Worm (Caenorhabditis elegans) whole organism, young adult: ENCODE measurements around the gene math-24.

Experiments
- B0019.2 ChIP-seq: fragments of 200-800 bp; sonication (Bioruptor generic); conservative IDR thresholded peaks from 2 replicates; pipeline ENCODE4 v1.3.6; 2022; ENCODE audit warnings: missing genetic modification reagents, missing genetic modification characterization, missing compliant biosample characterization
- ama-1 ChIP-seq, 3 experiments: fragments of 150-350 bp in 1 of 3; sonication (generic microtip) in 2 of 3; optimal IDR thresholded peaks; 2 replicates each; lab custom pipeline; 2014 to 2018; ENCODE audit warnings: missing biosample characterization in 2 of 3, missing genetic modification characterization in 2 of 3, missing genetic modification reagents in 2 of 3
- attf-6 ChIP-seq: fragments of 200-800 bp; sonication (Bioruptor generic); IDR thresholded peaks from 2 replicates; pipeline ENCODE4 v1.3.6; 2022; ENCODE audit warnings: missing genetic modification reagents, missing genetic modification characterization, missing compliant biosample characterization
- bed-1 ChIP-seq: fragments of 200-800 bp; sonication (Bioruptor generic); IDR thresholded peaks from 2 replicates; pipeline ENCODE4 v1.3.6; 2022; ENCODE audit warnings: missing genetic modification reagents, missing genetic modification characterization, missing compliant biosample characterization
- bed-2 ChIP-seq: fragments of 200-800 bp; sonication (Bioruptor generic); IDR thresholded peaks from 2 replicates; pipeline ENCODE4 v1.3.6; 2022; ENCODE audit warnings: missing genetic modification reagents, missing genetic modification characterization, missing compliant biosample characterization
- die-1 ChIP-seq: sonication (generic microtip); optimal IDR thresholded peaks from 2 replicates; lab custom pipeline; 2016; ENCODE audit warnings: missing genotype, mild to moderate bottlenecking, missing genetic modification characterization, missing compliant biosample characterization
- efl-1 ChIP-seq: fragments of 150-350 bp; optimal IDR thresholded peaks from 2 replicates; lab custom pipeline; 2014; ENCODE audit warnings: missing biosample characterization, missing genetic modification reagents, missing genetic modification characterization
- egrh-3 ChIP-seq: fragments of 200-800 bp; sonication (Bioruptor generic); IDR thresholded peaks from 2 replicates; pipeline ENCODE4 v1.3.6; 2022; ENCODE audit warnings: missing genetic modification reagents, missing genetic modification characterization, missing compliant biosample characterization
- mcd-1 ChIP-seq: fragments of 200-800 bp; sonication (Bioruptor generic); IDR thresholded peaks from 2 replicates; pipeline ENCODE4 v1.3.6; 2022; ENCODE audit warnings: missing genetic modification reagents, missing genetic modification characterization, missing compliant biosample characterization
- mes-4 ChIP-seq: sonication (generic microtip); optimal IDR thresholded peaks from 2 replicates; lab custom pipeline; 2016; ENCODE audit warnings: missing genotype, missing genetic modification characterization, missing compliant biosample characterization
- nhr-80 ChIP-seq: sonication (generic microtip); optimal IDR thresholded peaks from 2 replicates; lab custom pipeline; 2016; ENCODE audit warnings: missing genetic modification characterization, missing compliant biosample characterization
- snpc-1.3 ChIP-seq: sonication (generic microtip); optimal IDR thresholded peaks from 2 replicates; lab custom pipeline; 2017; ENCODE audit warnings: missing genetic modification characterization, mild to moderate bottlenecking, missing compliant biosample characterization, antibody characterized with exemption, moderate library complexity, missing genotype, missing genetic modification reagents; ENCODE audit not compliant: insufficient read depth
- snpc-4 ChIP-seq, 5 experiments: fragments of 150-350 bp in 1 of 5; sonication (generic microtip) in 4 of 5; optimal IDR thresholded peaks; 2 replicates each; lab custom pipeline; 2014 to 2018; ENCODE audit warnings: missing genetic modification characterization in 5 of 5, missing biosample characterization in 3 of 5, antibody characterized with exemption in 2 of 5, mild to moderate bottlenecking in 2 of 5, missing compliant biosample characterization in 2 of 5, missing genotype in 2 of 5, moderate library complexity in 2 of 5, missing genetic modification reagents in 1 of 5

DNA sequence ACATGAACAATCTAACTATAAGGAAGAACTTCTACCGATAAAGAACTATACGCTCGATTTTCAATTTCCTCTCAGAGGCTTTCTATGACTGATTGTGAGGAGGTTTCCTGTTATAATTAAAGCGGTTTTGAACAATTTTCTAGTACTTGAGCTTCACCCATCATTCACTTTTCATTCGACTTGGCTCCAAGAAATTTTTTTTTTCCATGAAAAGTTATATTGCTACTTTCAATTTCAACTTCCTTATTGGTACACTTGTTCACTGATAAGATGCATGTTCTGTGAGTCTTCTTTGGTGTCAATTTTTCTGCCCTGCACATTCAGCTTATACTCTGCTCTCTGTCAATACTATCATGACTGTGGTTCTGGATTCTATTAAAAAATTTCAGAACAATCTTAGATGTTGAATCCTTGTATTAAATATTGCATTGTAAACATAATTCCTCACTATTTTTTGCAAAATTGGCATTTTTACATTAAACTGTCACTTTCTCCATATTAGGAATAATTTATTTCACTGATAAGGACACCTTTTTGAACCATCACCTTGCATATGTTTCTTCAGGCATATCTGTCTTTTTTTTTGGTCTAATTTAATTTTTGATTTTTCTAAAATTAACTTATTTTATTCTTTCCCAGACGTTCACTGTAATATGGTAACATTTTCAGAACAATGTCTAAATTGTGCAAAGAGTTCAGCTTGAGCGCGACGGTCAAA, 29.0 kb upstream of the math-24 start, which contains the start of gene math-10:
- TF ChIP-seq mcd-1 (GFP tag; lab: Robert Waterston, UW) (no peak), nhr-80 (tag; lab: Kevin White, UChicago) (peak; percentile 72), snpc-4 (GFP tag; optimal IDR thresholded peaks at IDR 0.05; lab: Kevin White, UChicago) (no peak), snpc-4 (tag; optimal IDR thresholded peaks at IDR 0.05; lab: Kevin White, UChicago) (no peak), attf-6 (GFP tag; lab: Robert Waterston, UW) (no peak), efl-1 (GFP tag; lab: Kevin White, UChicago) (no peak), bed-2 (GFP tag; lab: Robert Waterston, UW) (no peak), mes-4 (tag; lab: Kevin White, UChicago) (no peak), die-1 (tag; lab: Kevin White, UChicago) (no peak), B0019.2 (GFP tag; lab: Robert Waterston, UW) (no peak), egrh-3 (GFP tag; lab: Robert Waterston, UW) (no peak), snpc-1.3 (tag; lab: Kevin White, UChicago) (no peak), ama-1 (optimal IDR thresholded peaks at IDR 0.05; lab: Kevin White, UChicago) (no peak), ama-1 (GFP tag; optimal IDR thresholded peaks at IDR 0.05; lab: Kevin White, UChicago) (no peak), bed-1 (no peak)
